Fruit fly (Drosophila melanogaster): ENCODE results near the gene pbl.

DNA sequence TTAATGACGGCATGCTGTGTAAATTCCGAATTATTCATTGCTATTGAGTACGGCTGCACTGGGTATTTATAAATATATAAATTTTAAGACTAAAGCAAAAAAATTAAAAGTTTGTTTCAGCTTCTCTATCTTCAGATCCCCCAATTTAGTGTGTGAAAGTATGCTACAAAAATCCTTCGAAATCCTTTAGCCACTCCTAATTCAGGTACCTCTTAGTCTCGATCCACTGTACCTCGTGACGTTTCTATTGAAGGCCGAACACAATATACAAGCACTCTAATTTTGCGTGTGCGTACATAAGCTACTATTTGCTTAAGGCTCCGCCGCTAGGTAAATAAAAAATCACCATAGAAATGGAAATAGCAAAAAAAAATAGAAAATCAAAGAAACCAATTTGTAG is 45.2 kb downstream of the pbl start:
- no peak for TF ChIP-seq CG5204 (GFP tag; optimal IDR thresholded peaks at IDR 0.05)
- TF ChIP-seq CG1620 (GFP tag; optimal IDR thresholded peaks at IDR 0.05) = no peak
- no peak for TF ChIP-seq ovo (GFP tag; optimal IDR thresholded peaks at IDR 0.05)
- TF ChIP-seq Crg-1 (GFP tag; optimal IDR thresholded peaks at IDR 0.05) = no peak
- no peak for TF ChIP-seq Mnt (GFP tag; optimal IDR thresholded peaks at IDR 0.05)
- TF ChIP-seq CG11617 (GFP tag; optimal IDR thresholded peaks at IDR 0.05) = no peak
- no peak for TF ChIP-seq CG14711 (tag; optimal IDR thresholded peaks at IDR 0.05)
- no peak for TF ChIP-seq Clk (GFP tag; optimal IDR thresholded peaks at IDR 0.05)
- no peak for TF ChIP-seq cnc (optimal IDR thresholded peaks at IDR 0.05)
- peak; percentile 36 for TF ChIP-seq CG12768 (GFP tag; optimal IDR thresholded peaks at IDR 0.05)
- TF ChIP-seq tj (GFP tag; optimal IDR thresholded peaks at IDR 0.05) = no peak

Data from whole organism, adult.